Fruit fly (Drosophila melanogaster): ENCODE results near the gene BBS1.

BBS1 gene

DNA sequence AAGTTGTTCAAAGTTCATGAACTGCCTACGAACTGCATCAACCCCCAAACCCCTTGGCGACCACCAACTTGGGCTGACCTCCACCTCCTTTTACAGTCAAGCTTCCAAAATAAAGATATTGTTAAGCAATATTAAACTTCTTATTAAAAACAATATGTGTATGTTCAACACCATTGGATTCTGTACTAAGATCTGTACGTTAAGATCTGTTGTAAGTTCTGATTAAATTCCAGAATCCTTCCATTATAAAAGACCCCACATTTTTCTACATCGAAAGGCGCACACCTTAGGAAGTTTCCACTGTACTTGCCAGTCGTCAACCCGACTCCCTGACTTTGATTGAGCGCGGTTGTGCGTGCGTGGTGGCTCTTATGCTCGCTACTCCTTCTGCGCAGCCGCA, 12.7 kb upstream of the BBS1 start (continued):
- peak; percentile 62 for TF ChIP-seq Eip75B (GFP tag; optimal IDR thresholded peaks at IDR 0.05)
- peak; percentile 75 for TF ChIP-seq Met (GFP tag; optimal IDR thresholded peaks at IDR 0.05)
- peak; percentile 43 for TF ChIP-seq CG10631 (GFP tag; optimal IDR thresholded peaks at IDR 0.05)
- TF ChIP-seq Sox15 (GFP tag; optimal IDR thresholded peaks at IDR 0.05): no peak
- no peak for TF ChIP-seq CG11294 (GFP tag; IDR thresholded peaks at IDR 0.05)
- peak; percentile 93 for TF ChIP-seq svp (GFP tag)
- peak; percentile 64 for TF ChIP-seq CG3032 (tag; optimal IDR thresholded peaks at IDR 0.05)
- peak; percentile 68 for TF ChIP-seq topi (GFP tag; optimal IDR thresholded peaks at IDR 0.05)

dm6 chr3L:7115944-7116343, 9.8 kb upstream of the BBS1 start:
- no peak for TF ChIP-seq CG8119 (GFP tag; IDR thresholded peaks at IDR 0.05)
- no peak for TF ChIP-seq acj6 (GFP tag; optimal IDR thresholded peaks at IDR 0.05)
- no peak for TF ChIP-seq lz (GFP tag; optimal IDR thresholded peaks at IDR 0.05)
- TF ChIP-seq fkh (GFP tag; optimal IDR thresholded peaks at IDR 0.05): no peak
- TF ChIP-seq Gug (GFP tag; IDR thresholded peaks at IDR 0.05): no peak
- no peak for TF ChIP-seq CG3919 (GFP tag; optimal IDR thresholded peaks at IDR 0.05)
- TF ChIP-seq pdm3 (GFP tag; optimal IDR thresholded peaks at IDR 0.05): no peak
- no peak for TF ChIP-seq Hr38 (GFP tag; optimal IDR thresholded peaks at IDR 0.05)
- TF ChIP-seq CG6808 (GFP tag; optimal IDR thresholded peaks at IDR 0.05): no peak
- TF ChIP-seq vri (GFP tag; optimal IDR thresholded peaks at IDR 0.05): no peak

dm6 chr3L:7122136-7122535, 3.6 kb upstream of the BBS1 start:
- TF ChIP-seq Sox15 (GFP tag; optimal IDR thresholded peaks at IDR 0.05): no peak
- TF ChIP-seq Hr39 (GFP tag; optimal IDR thresholded peaks at IDR 0.05): no peak
- no peak for TF ChIP-seq svp (GFP tag)
- TF ChIP-seq lz (GFP tag; optimal IDR thresholded peaks at IDR 0.05): no peak
- no peak for TF ChIP-seq CG6276 (GFP tag; optimal IDR thresholded peaks at IDR 0.05)
- TF ChIP-seq cyc (GFP tag; optimal IDR thresholded peaks at IDR 0.05): no peak
- TF ChIP-seq OdsH (GFP tag; optimal IDR thresholded peaks at IDR 0.05): no peak
- no peak for TF ChIP-seq dsx (GFP tag; optimal IDR thresholded peaks at IDR 0.05; ENCODE audit: poor library complexity, severe bottlenecking)
- TF ChIP-seq CG8119 (GFP tag; IDR thresholded peaks at IDR 0.05): no peak
- no peak for TF ChIP-seq salr (GFP tag; optimal IDR thresholded peaks at IDR 0.05)

DNA sequence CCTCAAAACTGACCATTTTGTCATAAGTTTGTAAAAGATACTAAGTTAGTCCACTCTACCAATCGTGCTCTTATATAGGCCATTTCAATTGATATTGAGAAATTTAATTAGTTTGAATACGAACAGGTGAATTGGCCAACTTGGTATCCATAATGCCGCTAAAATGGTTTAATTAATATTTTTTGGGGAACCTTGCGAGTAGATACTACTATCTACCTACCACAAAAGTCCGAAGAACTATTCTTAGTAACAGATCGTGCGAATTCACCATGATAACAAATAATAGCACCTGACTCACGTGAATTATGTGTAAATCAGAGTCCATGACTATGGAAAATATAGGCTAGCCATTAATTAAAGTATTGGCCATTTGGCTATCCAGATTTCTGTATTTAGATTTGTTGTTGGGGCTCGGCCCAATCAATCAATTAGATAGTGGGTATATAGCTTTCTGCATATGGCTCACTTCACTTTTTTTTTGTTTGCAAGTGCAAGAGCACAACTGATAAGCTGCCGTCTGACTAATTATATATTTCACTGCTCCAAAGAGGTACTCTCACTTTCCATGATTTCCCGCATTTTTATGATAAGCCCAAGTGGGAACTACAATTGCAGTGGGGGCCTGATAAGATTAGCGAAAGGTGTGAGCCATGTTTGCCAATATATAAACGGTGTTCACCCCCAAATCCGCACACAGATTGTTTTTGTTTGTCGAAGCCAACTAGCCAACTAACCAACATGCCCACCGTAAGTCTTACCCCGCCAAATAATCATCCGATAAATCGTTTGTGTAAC, 2.7 kb downstream of the BBS1 start, which contains the start of the genes Acbp4 and Acbp6:
Gene Acbp4, minus strand, starts transcription at position 51 of the 795 bp plus-strand sequence.
Gene Acbp6, plus strand, starts transcription at position 690 of the 795 bp plus-strand sequence.
- TF ChIP-seq Gug (GFP tag; IDR thresholded peaks at IDR 0.05) (no peak), svp (GFP tag) (peak; percentile 36), fkh (GFP tag; optimal IDR thresholded peaks at IDR 0.05) (no peak)

DNA sequence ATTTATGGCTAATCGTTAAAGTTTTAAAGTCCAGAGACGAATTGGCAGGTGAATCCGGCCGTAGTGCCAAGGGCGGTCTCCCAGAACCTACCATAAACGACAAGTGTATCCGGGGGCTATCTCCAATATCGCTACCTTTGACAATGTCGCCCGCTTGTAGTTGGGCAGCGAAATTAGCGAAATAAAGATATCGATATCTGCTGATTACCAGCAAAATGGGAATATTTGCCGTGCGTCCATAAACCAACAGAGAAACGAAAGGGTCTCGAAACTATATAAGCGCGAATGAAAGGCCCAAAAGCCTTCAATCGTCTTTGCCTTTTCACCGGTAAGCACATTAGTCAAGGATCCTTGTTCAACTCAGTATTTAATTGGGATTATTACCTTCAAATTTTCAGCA, 4.9 kb downstream of the BBS1 start, which contains the start of gene Acbp3:
Gene Acbp3, plus strand, starts transcription at position 301 of the 400 bp plus-strand sequence.
- TF ChIP-seq Eip78C (GFP tag): peak; percentile 3
- no peak for TF ChIP-seq CG6854 (GFP tag; optimal IDR thresholded peaks at IDR 0.05)
- TF ChIP-seq dac (GFP tag; optimal IDR thresholded peaks at IDR 0.05): no peak
- no peak for TF ChIP-seq CG31627 (GFP tag; optimal IDR thresholded peaks at IDR 0.05)
- TF ChIP-seq Sox14 (GFP tag; optimal IDR thresholded peaks at IDR 0.05): no peak
- no peak for TF ChIP-seq CG6792 (GFP tag; optimal IDR thresholded peaks at IDR 0.05)
- TF ChIP-seq CG10669 (GFP tag; optimal IDR thresholded peaks at IDR 0.05): no peak

- TF ChIP-seq CG10631 (GFP tag; optimal IDR thresholded peaks at IDR 0.05) (no peak), net (GFP tag; optimal IDR thresholded peaks at IDR 0.05) (peak; percentile 9), fd59A (GFP tag; optimal IDR thresholded peaks at IDR 0.05) (no peak), CG6163 (GFP tag; IDR thresholded peaks at IDR 0.05) (no peak), CG15336 (GFP tag; IDR thresholded peaks at IDR 0.05) (no peak), CG3919 (GFP tag; optimal IDR thresholded peaks at IDR 0.05) (peak; percentile 2), salr (GFP tag; optimal IDR thresholded peaks at IDR 0.05) (no peak), Gug (GFP tag; IDR thresholded peaks at IDR 0.05) (no peak), Eip78C (GFP tag) (peak; percentile 28), CG16779 (tag; optimal IDR thresholded peaks at IDR 0.05) (no peak), CG6854 (GFP tag; optimal IDR thresholded peaks at IDR 0.05) (peak; percentile 23), vri (GFP tag; optimal IDR thresholded peaks at IDR 0.05) (peak; percentile 75), CG11762 (GFP tag; optimal IDR thresholded peaks at IDR 0.05; ENCODE audit: insufficient read depth) (no peak), Met (GFP tag; optimal IDR thresholded peaks at IDR 0.05) (no peak), Hr4 (GFP tag; optimal IDR thresholded peaks at IDR 0.05) (no peak), svp (GFP tag) (peak; percentile 97), Lpt (GFP tag; optimal IDR thresholded peaks at IDR 0.05) (no peak)
Measured at dm6 chr3L:7131447-7131983, 5.8 kb downstream of the BBS1 start, which contains the start of gene Acbp2. Gene Acbp2, plus strand, starts transcription at chr3L:7131863.
